Worm (Caenorhabditis elegans): ENCODE results near the gene F55A11.4.

F55A11.4 gene

ce11 chrV:11799252-11799822, 29.1 kb downstream of the F55A11.4 start (continued):
- no peak for TF ChIP-seq F37D6.2 (tag; optimal IDR thresholded peaks at IDR 0.05)
- TF ChIP-seq ctbp-1 (GFP tag; IDR thresholded peaks at IDR 0.05) = peak; percentile 74
- peak; percentile 44; the same call in 1 of the 2 replicates for TF ChIP-seq nhr-41 (GFP tag; IDR thresholded peaks at IDR 0.05)
- peak; percentile 27 for TF ChIP-seq nhr-11 (tag; optimal IDR thresholded peaks at IDR 0.05)
- no peak for TF ChIP-seq unc-130 (GFP tag; optimal IDR thresholded peaks at IDR 0.05)
- no peak for TF ChIP-seq lin-13 (GFP tag; optimal IDR thresholded peaks at IDR 0.05)
- no peak for TF ChIP-seq snpc-4 (tag; optimal IDR thresholded peaks at IDR 0.05)
- TF ChIP-seq lin-15B (tag; optimal IDR thresholded peaks at IDR 0.05) = no peak
- no peak for TF ChIP-seq ceh-62 (tag; optimal IDR thresholded peaks at IDR 0.05)
- TF ChIP-seq ztf-7 (tag; optimal IDR thresholded peaks at IDR 0.05) = no peak
- no peak for TF ChIP-seq lir-3 (tag; optimal IDR thresholded peaks at IDR 0.05)
- no peak for TF ChIP-seq madf-5 (GFP tag; IDR thresholded peaks at IDR 0.05)
- peak; percentile 72 for TF ChIP-seq nhr-25 (tag; optimal IDR thresholded peaks at IDR 0.05; ENCODE audit: borderline replicate concordance, insufficient read depth)
- TF ChIP-seq set-16 (GFP tag; IDR thresholded peaks at IDR 0.05) = no peak
- peak in 1 of 2 experiments; percentile 93 for TF ChIP-seq unc-62 (GFP tag; optimal IDR thresholded peaks at IDR 0.05 in 1 of 2)
- TF ChIP-seq unc-62 (tag; optimal IDR thresholded peaks at IDR 0.05) = no peak
- peak in 1 of 2 experiments; percentile 67 for TF ChIP-seq lsy-2 (tag; optimal IDR thresholded peaks at IDR 0.05)
- TF ChIP-seq lin-39 (tag; optimal IDR thresholded peaks at IDR 0.05) = no peak
- TF ChIP-seq F26F4.8 (GFP tag; conservative IDR thresholded peaks at IDR 0.05) = no peak
- TF ChIP-seq ztf-11 (tag; optimal IDR thresholded peaks at IDR 0.05) = no peak
- peak; percentile 74 for TF ChIP-seq tra-1 (GFP tag; IDR thresholded peaks at IDR 0.05)
- no peak for TF ChIP-seq mes-2 (tag; optimal IDR thresholded peaks at IDR 0.05; ENCODE audit: poor library complexity, severe bottlenecking)
- TF ChIP-seq egl-27 (tag; optimal IDR thresholded peaks at IDR 0.05) = no peak
- no peak for TF ChIP-seq attf-4 (tag; optimal IDR thresholded peaks at IDR 0.05)
- TF ChIP-seq nhr-10 (tag; optimal IDR thresholded peaks at IDR 0.05) = peak; percentile 28
- no peak for TF ChIP-seq dmd-8 (GFP tag; IDR thresholded peaks at IDR 0.05)
- TF ChIP-seq spr-3 (GFP tag; optimal IDR thresholded peaks at IDR 0.05) = no peak
- TF ChIP-seq spr-1 (tag; optimal IDR thresholded peaks at IDR 0.05) = peak; percentile 84
- TF ChIP-seq Y105C5A.15 (GFP tag; IDR thresholded peaks at IDR 0.05) = no peak
- TF ChIP-seq dmd-9 (GFP tag; IDR thresholded peaks at IDR 0.05) = no peak
- no peak for TF ChIP-seq daf-16 (GFP tag; optimal IDR thresholded peaks at IDR 0.05)
- no peak for TF ChIP-seq daf-16 (tag; optimal IDR thresholded peaks at IDR 0.05)
- 0 out of 2 replicates have a peak, but pooled peaks have one; percentile 5 for TF ChIP-seq saeg-2 (GFP tag; IDR thresholded peaks at IDR 0.05)
- TF ChIP-seq ZK337.2 (GFP tag; IDR thresholded peaks at IDR 0.05) = no peak
- no peak for TF ChIP-seq fos-1 (tag; optimal IDR thresholded peaks at IDR 0.05)
- peak; percentile 88 to 92 for TF ChIP-seq mdl-1 (tag; optimal IDR thresholded peaks at IDR 0.05)
- TF ChIP-seq zip-11 (GFP tag; IDR thresholded peaks at IDR 0.05) = no peak
- no peak for TF ChIP-seq ceh-44 (GFP tag; IDR thresholded peaks at IDR 0.05)
- no peak for TF ChIP-seq F10B5.3 (tag; optimal IDR thresholded peaks at IDR 0.05)
- no peak for TF ChIP-seq arid-1 (GFP tag; conservative IDR thresholded peaks at IDR 0.05)
- TF ChIP-seq nhr-42 (GFP tag; IDR thresholded peaks at IDR 0.05) = no peak
- TF ChIP-seq lin-38 (GFP tag; IDR thresholded peaks at IDR 0.05) = peak; percentile 37; the same call in 1 of the 2 replicates
- no peak for TF ChIP-seq lim-7 (GFP tag; IDR thresholded peaks at IDR 0.05)
- 0 out of 2 replicates have a peak, but pooled peaks have one; percentile 34 for TF ChIP-seq hmg-1.1 (GFP tag; IDR thresholded peaks at IDR 0.05)
- TF ChIP-seq lin-29 (GFP tag; IDR thresholded peaks at IDR 0.05) = peak; percentile 63; the same call in 1 of the 2 replicates
- TF ChIP-seq rbr-2 (tag; optimal IDR thresholded peaks at IDR 0.05) = peak; percentile 30
- no peak for TF ChIP-seq Y48G9A.11 (GFP tag; IDR thresholded peaks at IDR 0.05)
- TF ChIP-seq R02D3.7 (tag; optimal IDR thresholded peaks at IDR 0.05) = no peak
- TF ChIP-seq T26A8.4 (GFP tag; IDR thresholded peaks at IDR 0.05) = peak; percentile 59
- no peak for TF ChIP-seq php-3 (GFP tag; IDR thresholded peaks at IDR 0.05)
- TF ChIP-seq hif-1 (tag; optimal IDR thresholded peaks at IDR 0.05) = no peak
